Fruit fly (Drosophila melanogaster) Kc167 (cell line): ENCODE results near the gene CG12481.

Experiments
- Myc ChIP-seq: fragments of >200 bp; optimal IDR thresholded peaks from 2 replicates; lab custom pipeline; 2017; ENCODE audit warnings: missing external identifiers
- Sin3A ChIP-seq: fragments of >200 bp; optimal IDR thresholded peaks from 2 replicates; lab custom pipeline; 2018; ENCODE audit warnings: missing external identifiers
- h ChIP-seq: fragments of >200 bp; optimal IDR thresholded peaks from 3 replicates; lab custom pipeline; 2018; ENCODE audit warnings: missing external identifiers
- psq ChIP-seq: fragments of >200 bp; optimal IDR thresholded peaks from 2 replicates; lab custom pipeline; 2017; ENCODE audit warnings: missing external identifiers
- ttk ChIP-seq: sonication (Bioruptor generic); optimal IDR thresholded peaks from 2 replicates; lab custom pipeline; 2017; ENCODE audit warnings: missing external identifiers

DNA sequence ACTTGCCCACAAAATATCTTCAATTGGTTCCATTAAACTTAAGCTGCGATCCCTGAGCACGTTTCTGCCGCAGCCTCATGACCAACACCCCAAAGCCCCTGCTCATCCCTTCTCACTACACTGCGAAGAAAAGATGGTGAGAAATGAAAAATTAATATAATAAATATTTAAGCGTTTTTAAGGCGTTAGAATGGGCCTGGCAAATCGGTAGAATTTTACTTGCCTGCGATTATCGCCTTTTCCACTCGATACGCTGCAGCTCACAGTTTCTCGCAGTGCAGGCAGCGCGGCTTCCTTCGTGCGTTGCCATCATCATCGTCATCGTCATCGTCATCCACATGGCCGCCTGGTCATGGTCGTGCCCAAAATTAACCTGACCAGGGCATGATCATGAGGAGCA, 38.9 kb upstream of the CG12481 start:
- TF ChIP-seq Sin3A (lab: Kevin White, UChicago) (no peak), psq (lab: Kevin White, UChicago) (no peak), Myc (no peak), h (lab: Kevin White, UChicago) (no peak), ttk (lab: Kevin White, UChicago) (no peak)
